Worm (Caenorhabditis elegans): ENCODE data around the gene egas-1.

DNA sequence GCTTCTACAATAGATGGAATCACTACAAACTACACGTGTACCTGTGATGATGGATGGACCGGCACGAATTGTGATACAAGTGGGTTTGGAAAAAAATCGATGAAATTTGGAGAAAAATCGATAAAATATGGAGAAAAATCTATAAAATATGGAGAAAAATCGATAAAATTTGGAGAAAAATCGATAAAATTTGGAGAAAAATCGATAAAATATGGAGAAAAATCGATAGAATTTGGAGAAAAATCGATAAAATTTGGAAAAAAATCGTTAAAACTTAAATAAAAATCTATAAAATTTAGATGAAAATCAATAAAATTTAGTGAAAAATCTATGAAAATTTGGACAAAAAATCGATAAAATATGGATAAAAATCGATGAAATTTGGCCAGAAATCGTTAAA is 4.2 kb downstream of the egas-1 start:
- TF ChIP-seq ceh-31 (tag; optimal IDR thresholded peaks at IDR 0.05) (no peak), elt-4 (tag; optimal IDR thresholded peaks at IDR 0.05) (no peak), pag-3 (tag; optimal IDR thresholded peaks at IDR 0.05; ENCODE audit: borderline replicate concordance) (no peak), nfya-1 (tag; optimal IDR thresholded peaks at IDR 0.05) (no peak), dmd-4 (tag; optimal IDR thresholded peaks at IDR 0.05; ENCODE audit: borderline replicate concordance) (no peak), tbx-2 (tag; optimal IDR thresholded peaks at IDR 0.05) (no peak), T23F11.4 (GFP tag; optimal IDR thresholded peaks at IDR 0.05) (no peak), sdc-2 (tag; optimal IDR thresholded peaks at IDR 0.05) (no peak), unc-42 (tag; optimal IDR thresholded peaks at IDR 0.05) (no peak)
